Fruit fly (Drosophila melanogaster): ENCODE results near the gene CG13082.

Gene CG13082

dm6 chr2L:19575626-19576298 is 37.5 kb downstream of the CG13082 start (continued):
- peak; percentile 86 for TF ChIP-seq schlank (tag; optimal IDR thresholded peaks at IDR 0.05)
- TF ChIP-seq CG8290 (GFP tag; optimal IDR thresholded peaks at IDR 0.05): peak; percentile 91
- peak; percentile 89 to 94 for TF ChIP-seq CG8290 (tag; optimal IDR thresholded peaks at IDR 0.05)
- TF ChIP-seq crc (GFP tag; optimal IDR thresholded peaks at IDR 0.05): peak; percentile 95
- TF ChIP-seq D19B (GFP tag; optimal IDR thresholded peaks at IDR 0.05): peak; percentile 92
- TF ChIP-seq Lhr (GFP tag; optimal IDR thresholded peaks at IDR 0.05): peak; percentile 88
- peak; percentile 98 for TF ChIP-seq CG2678 (tag; optimal IDR thresholded peaks at IDR 0.05)
- peak; percentile 97 for TF ChIP-seq Dip3 (GFP tag; optimal IDR thresholded peaks at IDR 0.05)
- peak; percentile 93 for TF ChIP-seq Usf (GFP tag; optimal IDR thresholded peaks at IDR 0.05)
- peak; percentile 93 for TF ChIP-seq CG5245 (GFP tag; optimal IDR thresholded peaks at IDR 0.05)
- no peak for TF ChIP-seq inv (GFP tag; IDR thresholded peaks at IDR 0.05; ENCODE audit: partially characterized antibody)
- TF ChIP-seq pho (GFP tag; optimal IDR thresholded peaks at IDR 0.05): peak; percentile 98
- TF ChIP-seq CG2875 (GFP tag; optimal IDR thresholded peaks at IDR 0.05): peak; percentile 91
- peak; percentile 90 for TF ChIP-seq odd (GFP tag; optimal IDR thresholded peaks at IDR 0.05)
- peak; percentile 89 for TF ChIP-seq sug (tag; optimal IDR thresholded peaks at IDR 0.05)
- TF ChIP-seq CG18599 (GFP tag; optimal IDR thresholded peaks at IDR 0.05): peak; percentile 97
- TF ChIP-seq peb (GFP tag; IDR thresholded peaks at IDR 0.05): peak; percentile 89
- TF ChIP-seq slp2 (GFP tag; optimal IDR thresholded peaks at IDR 0.05): peak; percentile 97
- peak; percentile 97 for TF ChIP-seq Abd-B (GFP tag; optimal IDR thresholded peaks at IDR 0.05)
- TF ChIP-seq CG14441 (GFP tag; IDR thresholded peaks at IDR 0.05): peak; percentile 94
- TF ChIP-seq CG2712 (tag; optimal IDR thresholded peaks at IDR 0.05): peak; percentile 98
- TF ChIP-seq Oli (tag; optimal IDR thresholded peaks at IDR 0.05): peak; percentile 98
- TF ChIP-seq Kr (GFP tag; optimal IDR thresholded peaks at IDR 0.05): no peak
- peak; percentile 48 for TF ChIP-seq CG10321 (GFP tag; IDR thresholded peaks at IDR 0.05)
- peak; percentile 75 for TF ChIP-seq CG31365 (tag; optimal IDR thresholded peaks at IDR 0.05)
- peak; percentile 89 for TF ChIP-seq CG6654 (GFP tag; optimal IDR thresholded peaks at IDR 0.05)
- peak; percentile 95 for TF ChIP-seq CG11398 (GFP tag; optimal IDR thresholded peaks at IDR 0.05)
- peak; percentile 94 for TF ChIP-seq NC2β (GFP tag; optimal IDR thresholded peaks at IDR 0.05)
- peak; percentile 88 for TF ChIP-seq CG3838 (GFP tag; optimal IDR thresholded peaks at IDR 0.05)
- peak; percentile 96 for TF ChIP-seq Ptx1 (GFP tag; IDR thresholded peaks at IDR 0.05)
- TF ChIP-seq Poxn (GFP tag; IDR thresholded peaks at IDR 0.05): peak; percentile 84
- peak; percentile 93 for TF ChIP-seq CG4730 (GFP tag; IDR thresholded peaks at IDR 0.05)
- TF ChIP-seq Mes4 (GFP tag; optimal IDR thresholded peaks at IDR 0.05): peak; percentile 93
- peak; percentile 98 for TF ChIP-seq mam (GFP tag; optimal IDR thresholded peaks at IDR 0.05)
- peak; percentile 56; the same call in 1 of the 2 replicates for TF ChIP-seq gt (GFP tag; IDR thresholded peaks at IDR 0.05)
- TF ChIP-seq eve (GFP tag; optimal IDR thresholded peaks at IDR 0.05): no peak
- TF ChIP-seq CG32767 (GFP tag; IDR thresholded peaks at IDR 0.05): peak; percentile 59; the same call in 1 of the 2 replicates
- peak; percentile 91 for TF ChIP-seq Neu2 (GFP tag; optimal IDR thresholded peaks at IDR 0.05; ENCODE audit: borderline replicate concordance)
- peak; percentile 26 for TF ChIP-seq bigmax (GFP tag; optimal IDR thresholded peaks at IDR 0.05)
- no peak for TF ChIP-seq hb (GFP tag; IDR thresholded peaks at IDR 0.05; ENCODE audit: partially characterized antibody)
- TF ChIP-seq CG10462 (GFP tag; optimal IDR thresholded peaks at IDR 0.05): peak; percentile 96
- TF ChIP-seq CG7786 (GFP tag; optimal IDR thresholded peaks at IDR 0.05): peak; percentile 96
- peak; percentile 96 to 97 for TF ChIP-seq chif (GFP tag; optimal IDR thresholded peaks at IDR 0.05)
- peak; percentile 81; the same call in 1 of the 2 replicates for TF ChIP-seq Awh (GFP tag; IDR thresholded peaks at IDR 0.05)
- TF ChIP-seq jumu (GFP tag; optimal IDR thresholded peaks at IDR 0.05): peak; percentile 97
- peak; percentile 94 for TF ChIP-seq CG8388 (GFP tag; optimal IDR thresholded peaks at IDR 0.05)
- TF ChIP-seq dysf (GFP tag; IDR thresholded peaks at IDR 0.05): peak; percentile 98
- peak; percentile 92 for TF ChIP-seq klu (GFP tag; IDR thresholded peaks at IDR 0.05)
- TF ChIP-seq aop (GFP tag; IDR thresholded peaks at IDR 0.05): peak; percentile 99
- peak; percentile 77 for TF ChIP-seq CG15479 (GFP tag; optimal IDR thresholded peaks at IDR 0.05)
